Worm (Caenorhabditis elegans): ENCODE data around the gene nep-22.

DNA sequence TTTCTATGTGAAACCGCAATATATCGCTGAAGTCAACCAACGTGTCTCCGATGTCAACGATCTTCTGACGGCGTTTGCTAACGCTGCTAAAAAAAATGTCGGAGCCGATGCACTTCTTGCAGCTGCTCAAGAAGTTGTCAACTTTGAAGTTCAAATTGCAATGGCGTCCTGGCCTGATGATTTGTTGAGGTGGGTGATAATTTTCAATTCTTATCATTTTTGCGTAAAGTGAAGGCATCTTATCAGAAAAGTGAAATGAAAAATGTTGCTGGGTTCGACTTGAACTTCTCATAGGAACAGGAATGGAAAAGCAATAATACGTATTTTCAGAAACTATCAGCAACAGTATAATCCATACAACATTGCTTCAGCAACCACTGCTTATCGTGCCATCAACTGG lies 1.9 kb downstream of the nep-22 start:
- TF ChIP-seq him-1 (tag; optimal IDR thresholded peaks at IDR 0.05) (no peak), W03F9.2 (tag; optimal IDR thresholded peaks at IDR 0.05) (no peak)

All from whole organism, L4/young adult.